Fruit fly (Drosophila melanogaster): ENCODE data around the gene Top1.
A peak's percentile ranks its signal among the peaks of the same experiment; 100 is the strongest.

Gene Top1

DNA sequence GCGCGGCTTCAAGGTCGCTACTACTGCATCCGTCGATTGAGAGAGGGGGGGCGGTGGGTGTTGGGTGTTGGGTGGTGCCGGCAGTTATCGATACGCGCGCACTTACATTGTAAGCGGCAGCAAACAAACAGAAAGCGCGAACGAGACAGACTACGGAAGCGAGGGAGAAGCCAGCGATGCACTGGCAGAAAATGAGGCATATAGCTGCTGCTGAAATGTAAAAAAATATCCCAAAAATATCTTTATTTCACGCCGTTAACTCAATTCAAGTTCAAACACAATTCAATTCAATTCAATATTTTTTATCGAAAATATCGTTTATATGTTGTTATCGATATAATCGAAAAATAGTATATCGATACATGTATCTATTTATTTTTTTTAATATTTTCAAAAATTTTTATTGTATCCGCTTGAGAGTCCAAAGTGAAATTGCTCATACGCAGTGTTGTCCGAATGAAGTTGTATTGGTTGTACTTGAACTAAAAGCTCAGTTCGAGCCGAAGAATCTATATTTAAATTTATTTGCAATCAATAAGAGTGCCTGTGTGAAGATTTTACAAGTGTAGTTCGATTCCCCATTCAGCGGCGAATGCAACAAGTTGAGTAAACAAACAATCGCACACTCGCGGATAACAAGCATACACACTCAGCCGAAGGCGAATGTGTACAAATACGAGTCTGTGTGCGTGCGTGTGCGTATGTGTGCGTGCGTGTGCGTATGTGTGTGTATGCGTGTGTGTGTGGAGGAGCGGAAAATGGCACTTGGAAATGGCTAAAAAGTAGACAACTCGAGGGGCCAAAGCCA lies 7.0 kb upstream of the Top1 start (continued):
- TF ChIP-seq tna (GFP tag; IDR thresholded peaks at IDR 0.05; ENCODE audit: partially characterized antibody) (no peak), CG1832 (GFP tag; optimal IDR thresholded peaks at IDR 0.05) (no peak), Sin3A (optimal IDR thresholded peaks at IDR 0.05) (no peak), CG4328 (GFP tag; optimal IDR thresholded peaks at IDR 0.05) (no peak), Dbx (GFP tag; IDR thresholded peaks at IDR 0.05) (no peak), CG31388 (GFP tag; optimal IDR thresholded peaks at IDR 0.05) (no peak), CG31365 (tag; optimal IDR thresholded peaks at IDR 0.05) (no peak), otp (GFP tag; IDR thresholded peaks at IDR 0.05) (no peak), Opbp (GFP tag; IDR thresholded peaks at IDR 0.05; ENCODE audit: partially characterized antibody) (no peak), Myb (GFP tag; optimal IDR thresholded peaks at IDR 0.05) (no peak), CG11560 (tag; IDR thresholded peaks at IDR 0.05) (no peak), sna (GFP tag; IDR thresholded peaks at IDR 0.05; ENCODE audit: partially characterized antibody) (no peak), Max (GFP tag; optimal IDR thresholded peaks at IDR 0.05) (no peak), Spps (tag; optimal IDR thresholded peaks at IDR 0.05) (no peak)

DNA sequence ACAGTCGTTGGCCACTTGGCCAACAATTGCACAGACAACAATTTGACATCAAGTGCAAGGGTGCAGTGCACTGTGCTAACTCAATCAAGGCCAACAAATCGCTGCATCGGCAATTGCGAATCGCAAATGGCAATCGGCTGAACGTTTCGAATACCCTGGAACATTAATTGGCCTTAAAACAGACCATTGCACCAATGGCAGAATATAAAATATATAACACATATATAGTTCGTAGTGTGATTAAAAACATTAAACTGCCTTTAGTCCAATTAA lies 6.5 kb upstream of the Top1 start:
- TF ChIP-seq croc (GFP tag; conservative IDR thresholded peaks at IDR 0.05) = no peak
- peak; percentile 5 for TF ChIP-seq Hr39 (optimal IDR thresholded peaks at IDR 0.05)

DNA sequence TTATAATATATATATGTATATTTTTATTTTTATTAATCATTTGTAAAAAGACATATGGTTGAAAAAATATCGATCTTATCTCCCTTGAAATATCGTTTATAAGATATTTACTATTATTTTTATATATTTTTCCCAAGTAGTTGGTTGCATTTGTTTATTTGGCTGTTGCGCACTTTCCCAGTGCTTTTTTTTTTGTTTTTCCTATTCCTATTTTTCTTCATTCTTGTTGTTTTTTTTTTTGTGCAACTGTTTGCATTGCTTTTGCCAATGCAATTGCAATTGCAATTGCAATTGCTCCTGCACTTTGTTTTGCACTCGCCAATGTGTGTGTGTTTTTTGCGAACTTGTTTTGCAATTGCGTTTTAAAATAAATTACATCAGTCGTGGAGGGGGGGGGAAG lies 5.9 kb upstream of the Top1 start:
- no peak for TF ChIP-seq CG12391 (tag; optimal IDR thresholded peaks at IDR 0.05)
- no peak for TF ChIP-seq danr (GFP tag; IDR thresholded peaks at IDR 0.05)
- TF ChIP-seq kah (GFP tag; optimal IDR thresholded peaks at IDR 0.05) = no peak
- TF ChIP-seq sens-2 (GFP tag; IDR thresholded peaks at IDR 0.05) = no peak
- peak in 1 of 2 experiments; percentile 25 for TF ChIP-seq bsh (GFP tag; optimal IDR thresholded peaks at IDR 0.05)
- no peak for TF ChIP-seq usp (GFP tag; optimal IDR thresholded peaks at IDR 0.05)
- TF ChIP-seq zen (tag; optimal IDR thresholded peaks at IDR 0.05) = no peak
- no peak for TF ChIP-seq CG9609 (GFP tag; optimal IDR thresholded peaks at IDR 0.05)
- TF ChIP-seq vvl (GFP tag; IDR thresholded peaks at IDR 0.05) = no peak
- no peak for TF ChIP-seq Ptx1 (GFP tag; IDR thresholded peaks at IDR 0.05)
- no peak for TF ChIP-seq CG12155 (GFP tag; optimal IDR thresholded peaks at IDR 0.05)
- TF ChIP-seq Drgx (GFP tag; IDR thresholded peaks at IDR 0.05) = peak; percentile 55; the same call in 1 of the 2 replicates
- no peak for TF ChIP-seq sc (optimal IDR thresholded peaks at IDR 0.05)
- TF ChIP-seq sc (GFP tag; optimal IDR thresholded peaks at IDR 0.05) = no peak

DNA sequence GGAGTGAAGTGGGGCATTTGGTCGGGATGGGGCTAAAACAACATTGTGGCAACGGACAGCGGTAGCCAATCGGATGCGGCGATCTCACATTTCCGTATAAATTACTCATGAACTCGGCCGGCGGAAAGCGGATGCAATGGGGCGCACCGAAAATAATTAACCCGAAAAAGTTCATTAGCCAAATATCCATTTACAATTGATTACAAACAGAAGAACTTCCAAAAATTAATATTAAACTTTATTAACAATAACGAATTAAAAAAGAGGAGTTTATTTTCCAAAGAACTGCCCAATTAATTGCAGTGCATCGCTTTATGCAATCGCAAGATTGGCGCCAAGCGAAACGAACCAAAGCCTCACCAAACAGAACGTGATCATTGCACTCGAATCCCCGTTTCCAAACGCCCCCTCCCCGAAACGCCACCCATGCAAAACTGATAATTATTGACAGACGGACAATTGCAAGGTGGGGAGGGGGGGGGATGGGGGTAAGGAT lies 5.4 kb upstream of the Top1 start:
- TF ChIP-seq lov (optimal IDR thresholded peaks at IDR 0.05) (no peak), lov (GFP tag; IDR thresholded peaks at IDR 0.05) (no peak), Nf-YC (tag; optimal IDR thresholded peaks at IDR 0.05) (no peak), Drgx (GFP tag; IDR thresholded peaks at IDR 0.05) (peak; percentile 59)

DNA sequence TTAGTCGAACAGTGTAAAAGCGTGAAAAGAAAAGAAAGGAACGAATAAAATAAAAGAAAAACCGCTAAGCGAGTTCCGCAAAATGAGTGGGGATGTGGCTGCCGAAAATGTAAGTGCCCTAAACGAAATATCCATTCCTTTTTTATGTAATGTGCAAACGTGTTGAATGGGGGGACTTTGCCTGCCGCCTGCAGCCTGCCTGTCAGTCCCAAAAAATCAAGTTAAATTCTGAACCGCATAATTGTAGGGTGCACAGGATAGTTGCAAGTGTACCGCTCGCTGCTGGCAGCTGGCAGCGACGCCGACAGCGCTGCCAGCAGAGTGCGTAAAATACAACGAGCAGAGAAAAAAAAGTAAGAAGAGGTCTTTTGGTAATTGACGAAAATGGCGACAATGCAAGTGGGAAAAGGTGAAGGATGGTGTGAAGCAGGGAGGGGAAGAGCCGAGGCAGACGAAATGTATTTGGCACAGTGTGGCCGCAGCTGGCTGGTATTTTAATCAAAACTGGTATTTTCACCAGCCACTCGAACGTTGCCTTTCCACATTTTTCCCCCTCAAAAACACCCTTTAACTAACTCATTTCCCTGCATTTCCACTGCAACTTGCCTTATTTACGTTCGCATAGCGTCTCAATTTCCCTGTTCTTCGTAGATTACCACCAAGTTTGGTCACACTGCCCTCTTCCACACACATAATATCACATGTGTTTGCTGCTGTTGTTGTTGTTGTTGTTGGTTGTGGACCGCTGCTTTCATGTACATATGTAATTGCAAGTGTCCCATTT lies 612 bp downstream of the Top1 start:
- TF ChIP-seq crol (GFP tag; IDR thresholded peaks at IDR 0.05) (peak; percentile 97), CG4707 (GFP tag; optimal IDR thresholded peaks at IDR 0.05) (no peak), CG6813 (GFP tag; optimal IDR thresholded peaks at IDR 0.05) (no peak), Lhr (GFP tag; optimal IDR thresholded peaks at IDR 0.05) (peak; percentile 19), exex (tag; optimal IDR thresholded peaks at IDR 0.05) (peak; percentile 20), CG3995 (GFP tag; optimal IDR thresholded peaks at IDR 0.05) (peak; percentile 77), trem (tag; optimal IDR thresholded peaks at IDR 0.05) (peak; percentile 25), ci (GFP tag; IDR thresholded peaks at IDR 0.05) (no peak), CG12659 (GFP tag; optimal IDR thresholded peaks at IDR 0.05) (peak; percentile 56), Scr (GFP tag; IDR thresholded peaks at IDR 0.05; ENCODE audit: partially characterized antibody) (peak; percentile 43), Ets65A (GFP tag) (no peak), abd-A (tag; optimal IDR thresholded peaks at IDR 0.05) (peak; percentile 6)
